Worm (Caenorhabditis elegans) whole organism, late embryonic: ENCODE results near the gene sca-1.

Experiments
- ceh-19 ChIP-seq: fragments of 200-800 bp; sonication (Bioruptor generic); optimal IDR thresholded peaks from 2 replicates; lab custom pipeline; 2018; ENCODE audit warnings: mild to moderate bottlenecking, missing genetic modification characterization, missing compliant biosample characterization
- fkh-10 ChIP-seq: fragments of 150-350 bp; optimal IDR thresholded peaks from 2 replicates; lab custom pipeline; 2014; ENCODE audit warnings: missing biosample characterization, missing genetic modification reagents, missing genetic modification characterization
- hlh-8 ChIP-seq: sonication (generic microtip); optimal IDR thresholded peaks from 2 replicates; lab custom pipeline; 2016; ENCODE audit warnings: missing genotype, missing genetic modification characterization, missing compliant biosample characterization
- lim-6 ChIP-seq: sonication (generic microtip); optimal IDR thresholded peaks from 2 replicates; lab custom pipeline; 2016; ENCODE audit warnings: missing genetic modification characterization, missing compliant biosample characterization
- madf-2 ChIP-seq: sonication (generic microtip); optimal IDR thresholded peaks from 2 replicates; lab custom pipeline; 2017; ENCODE audit warnings: missing genetic modification characterization, missing compliant biosample characterization
- nhr-11 ChIP-seq: fragments of 150-350 bp; optimal IDR thresholded peaks from 2 replicates; lab custom pipeline; 2014; ENCODE audit warnings: missing biosample characterization, missing genetic modification characterization
- odd-2 ChIP-seq: sonication (generic microtip); optimal IDR thresholded peaks from 2 replicates; lab custom pipeline; 2017; ENCODE audit warnings: antibody characterized with exemption, mild to moderate bottlenecking, missing genetic modification characterization, missing compliant biosample characterization
- pha-4 ChIP-seq: fragments of 150-350 bp; optimal IDR thresholded peaks from 2 replicates; lab custom pipeline; 2018; ENCODE audit warnings: missing biosample characterization, missing genetic modification reagents, missing genetic modification characterization
- pqm-1 ChIP-seq: sonication (generic microtip); optimal IDR thresholded peaks from 2 replicates; lab custom pipeline; 2016; ENCODE audit warnings: missing genetic modification characterization, missing compliant biosample characterization
- pros-1 ChIP-seq: fragments of 150-350 bp; optimal IDR thresholded peaks from 2 replicates; lab custom pipeline; 2014; ENCODE audit warnings: missing biosample characterization, missing genetic modification reagents, missing genetic modification characterization
- syd-9 ChIP-seq: sonication (generic microtip); optimal IDR thresholded peaks from 2 replicates; lab custom pipeline; 2016; ENCODE audit warnings: mild to moderate bottlenecking, missing genetic modification characterization, moderate library complexity, missing compliant biosample characterization
- unc-55 ChIP-seq: sonication (generic microtip); optimal IDR thresholded peaks from 2 replicates; lab custom pipeline; 2017; ENCODE audit warnings: missing biosample characterization, missing genetic modification reagents, missing genetic modification characterization

DNA sequence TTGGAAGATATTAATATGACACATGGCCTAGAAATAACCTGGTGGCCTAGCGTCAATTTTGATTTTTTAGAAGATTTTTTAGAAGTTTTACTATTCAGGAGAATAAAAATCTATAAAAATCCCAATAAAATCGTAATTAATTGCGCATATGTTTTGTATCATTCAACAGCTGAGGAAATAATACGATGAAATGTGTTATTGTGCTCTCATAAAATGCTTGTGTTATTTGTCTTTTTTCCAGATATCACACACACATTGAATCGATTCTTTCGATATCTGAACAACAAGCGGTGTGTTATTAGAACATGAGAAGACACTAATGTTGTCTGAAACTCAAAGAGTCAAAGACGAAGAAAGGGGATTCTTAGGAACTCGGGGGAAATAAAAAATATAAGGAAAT, 8.4 kb upstream of the sca-1 start:
- TF ChIP-seq pqm-1 (tag; lab: Kevin White, UChicago) (no peak), ceh-19 (GFP tag; lab: Kevin White, UChicago) (no peak), lim-6 (tag; lab: Kevin White, UChicago) (no peak), odd-2 (tag; lab: Kevin White, UChicago) (no peak), pros-1 (tag; lab: Kevin White, UChicago) (no peak), unc-55 (GFP tag; lab: Kevin White, UChicago) (no peak), syd-9 (no peak), madf-2 (tag; lab: Kevin White, UChicago) (no peak), hlh-8 (tag; lab: Kevin White, UChicago) (no peak), pha-4 (tag; lab: Kevin White, UChicago) (no peak), nhr-11 (tag; lab: Kevin White, UChicago) (no peak), fkh-10 (GFP tag; lab: Kevin White, UChicago) (no peak)
